Worm (Caenorhabditis elegans) whole organism, L1 larva: ENCODE measurements around the gene spe-29.

Experiments used
- aha-1 ChIP-seq: fragments of 150-350 bp; optimal IDR thresholded peaks from 2 replicates; lab custom pipeline; 2014; ENCODE audit warnings: missing biosample characterization, missing genetic modification characterization
- ama-1 ChIP-seq: fragments of 150-350 bp; optimal IDR thresholded peaks from 2 replicates; lab custom pipeline; 2014
- ces-1 ChIP-seq: fragments of 150-350 bp; optimal IDR thresholded peaks from 2 replicates; lab custom pipeline; 2014; ENCODE audit warnings: missing biosample characterization, missing genetic modification reagents, missing genetic modification characterization
- dsc-1 ChIP-seq: sonication (generic microtip); optimal IDR thresholded peaks from 2 replicates; lab custom pipeline; 2016; ENCODE audit warnings: mild to moderate bottlenecking, missing genetic modification characterization, missing compliant biosample characterization
- efl-1 ChIP-seq, 4 experiments: fragments of 150-350 bp; optimal IDR thresholded peaks in 3 of 4; peaks in 1 of 4; 1 replicate in 1 of 4; 2 replicates in 3 of 4; lab custom pipeline; 2014; ENCODE audit warnings: missing biosample characterization in 2 of 4, missing genetic modification characterization in 2 of 4, missing genetic modification reagents in 2 of 4
- ets-5 ChIP-seq: fragments of 200-800 bp; sonication (Bioruptor generic); IDR thresholded peaks from 2 replicates; pipeline ENCODE4 v1.3.6; 2022; ENCODE audit warnings: missing genetic modification characterization, missing compliant biosample characterization
- grh-1 ChIP-seq: fragments of 200-800 bp; sonication (Bioruptor generic); IDR thresholded peaks from 2 replicates; pipeline ENCODE4 v1.3.6; 2022; ENCODE audit warnings: missing genetic modification reagents, missing genetic modification characterization, missing compliant biosample characterization
- jun-1 ChIP-seq: fragments of 150-350 bp; optimal IDR thresholded peaks from 2 replicates; lab custom pipeline; 2014; ENCODE audit warnings: missing biosample characterization, missing genetic modification reagents, missing genetic modification characterization
- lin-39 ChIP-seq: fragments of 150-350 bp; optimal IDR thresholded peaks from 2 replicates; lab custom pipeline; 2014; ENCODE audit warnings: missing biosample characterization, missing genetic modification reagents, missing genetic modification characterization
- mdl-1 ChIP-seq, 2 experiments: fragments of 150-350 bp; optimal IDR thresholded peaks; 2 replicates each; lab custom pipeline; 2014 to 2017; ENCODE audit warnings: missing biosample characterization in 2 of 2, missing genetic modification characterization in 2 of 2, inconsistent platforms in 1 of 2
- nhr-76 ChIP-seq: sonication (generic microtip); optimal IDR thresholded peaks from 2 replicates; lab custom pipeline; 2017; ENCODE audit warnings: missing biosample characterization, missing genetic modification characterization
- nhr-90 ChIP-seq: sonication (generic microtip); optimal IDR thresholded peaks from 2 replicates; lab custom pipeline; 2016; ENCODE audit warnings: mild to moderate bottlenecking, missing genetic modification characterization, missing compliant biosample characterization; ENCODE audit not compliant: poor library complexity
- skn-1 ChIP-seq: fragments of 150-350 bp; optimal IDR thresholded peaks from 2 replicates; lab custom pipeline; 2014; ENCODE audit warnings: missing biosample characterization, missing genetic modification characterization

- TF ChIP-seq aha-1 (tag; lab: Kevin White, UChicago) (no peak), efl-1 (optimal IDR thresholded peaks at IDR 0.05; lab: Kevin White, UChicago) (no peak), efl-1 (GFP tag; optimal IDR thresholded peaks at IDR 0.05 in 1 of 2; lab: Kevin White, UChicago) (peak in 1 of 2 experiments; percentile 1), ama-1 (lab: Kevin White, UChicago) (no peak), ces-1 (GFP tag; lab: Kevin White, UChicago) (no peak), nhr-90 (tag; lab: Kevin White, UChicago) (no peak), nhr-76 (tag; lab: Kevin White, UChicago) (no peak), lin-39 (tag; lab: Kevin White, UChicago) (no peak), ets-5 (GFP tag; lab: Robert Waterston, UW) (no peak), jun-1 (no peak), skn-1 (tag; lab: Kevin White, UChicago) (no peak), mdl-1 (tag; optimal IDR thresholded peaks at IDR 0.05; lab: Kevin White, UChicago) (no peak), dsc-1 (no peak), grh-1 (GFP tag; lab: Robert Waterston, UW) (no peak)
Measured at ce11 chrIV:9933580-9933979, at the start of gene spe-29.
